Worm (Caenorhabditis elegans): ENCODE data around the gene clec-139.

- TF ChIP-seq tra-4 (tag; optimal IDR thresholded peaks at IDR 0.05) (no peak), ceh-13 (GFP tag; optimal IDR thresholded peaks at IDR 0.05) (no peak), tbx-37 (GFP tag; conservative IDR thresholded peaks at IDR 0.05) (no peak), ets-7 (tag; optimal IDR thresholded peaks at IDR 0.05) (no peak), F13C5.2 (tag; optimal IDR thresholded peaks at IDR 0.05) (no peak), tbx-11 (GFP tag; IDR thresholded peaks at IDR 0.05) (no peak), flt-1 (GFP tag; IDR thresholded peaks at IDR 0.05) (no peak), ama-1 (optimal IDR thresholded peaks at IDR 0.05) (no peak), scrt-1 (GFP tag; IDR thresholded peaks at IDR 0.05) (no peak)
Observed at ce11 chrII:4631479-4631878, 9.9 kb upstream of the clec-139 start.
